Worm (Caenorhabditis elegans) whole organism, L1 larva: ENCODE data around the gene F48G7.5.

Experiments used
- C04F5.9 ChIP-seq: sonication (generic microtip); optimal IDR thresholded peaks from 2 replicates; lab custom pipeline; 2016; ENCODE audit warnings: missing genetic modification characterization, missing compliant biosample characterization
- C16A3.4 ChIP-seq: fragments of 150-350 bp; optimal IDR thresholded peaks from 2 replicates; lab custom pipeline; 2014; ENCODE audit warnings: missing biosample characterization, missing genetic modification characterization
- C34B4.2 ChIP-seq: sonication (generic microtip); optimal IDR thresholded peaks from 2 replicates; lab custom pipeline; 2017; ENCODE audit warnings: mild to moderate bottlenecking, missing genetic modification characterization, missing compliant biosample characterization
- Y116A8C.19 ChIP-seq: sonication (generic microtip); optimal IDR thresholded peaks from 2 replicates; lab custom pipeline; 2016; ENCODE audit warnings: missing compliant biosample characterization, missing genetic modification characterization, borderline replicate concordance
- alr-1 ChIP-seq: fragments of 200-800 bp; sonication (Bioruptor generic); optimal IDR thresholded peaks from 2 replicates; lab custom pipeline; 2018; ENCODE audit warnings: borderline replicate concordance, mild to moderate bottlenecking, missing genetic modification characterization, missing compliant biosample characterization
- aly-2 ChIP-seq: fragments of 150-350 bp; optimal IDR thresholded peaks from 2 replicates; lab custom pipeline; 2014; ENCODE audit warnings: missing biosample characterization, missing genetic modification characterization
- ama-1 ChIP-seq: fragments of 150-350 bp; optimal IDR thresholded peaks from 2 replicates; lab custom pipeline; 2014
- blmp-1 ChIP-seq: fragments of 150-350 bp; optimal IDR thresholded peaks from 2 replicates; lab custom pipeline; 2014; ENCODE audit warnings: missing biosample characterization, missing genetic modification characterization
- ceh-63 ChIP-seq: fragments of 200-800 bp; sonication (Bioruptor generic); optimal IDR thresholded peaks from 2 replicates; lab custom pipeline; 2018; ENCODE audit warnings: mild to moderate bottlenecking, missing genetic modification characterization, missing compliant biosample characterization
- ceh-82 ChIP-seq, 3 experiments: fragments of 150-350 bp in 1 of 3; sonication (generic microtip) in 2 of 3; optimal IDR thresholded peaks; 2 replicates each; lab custom pipeline; 2014 to 2017; ENCODE audit warnings: missing biosample characterization in 3 of 3, missing genetic modification characterization in 3 of 3
- ceh-90 ChIP-seq: sonication (generic microtip); optimal IDR thresholded peaks from 2 replicates; lab custom pipeline; 2016; ENCODE audit warnings: missing genetic modification characterization, missing compliant biosample characterization
- efl-1 ChIP-seq, 4 experiments: fragments of 150-350 bp; optimal IDR thresholded peaks in 3 of 4; peaks in 1 of 4; 1 replicate in 1 of 4; 2 replicates in 3 of 4; lab custom pipeline; 2014; ENCODE audit warnings: missing biosample characterization in 2 of 4, missing genetic modification characterization in 2 of 4, missing genetic modification reagents in 2 of 4
- elt-2 ChIP-seq: sonication (generic microtip); optimal IDR thresholded peaks from 2 replicates; lab custom pipeline; 2016; ENCODE audit warnings: missing genetic modification characterization, mild to moderate bottlenecking, inconsistent platforms, missing compliant biosample characterization, missing genetic modification reagents
- elt-3 ChIP-seq, 6 experiments: fragments of 150-350 bp in 1 of 6; sonication (generic microtip); optimal IDR thresholded peaks; 2 replicates each; lab custom pipeline; 2017 to 2018; ENCODE audit warnings: missing biosample characterization in 6 of 6, missing genetic modification characterization in 6 of 6, inconsistent platforms in 1 of 6
- ets-5 ChIP-seq: fragments of 200-800 bp; sonication (Bioruptor generic); IDR thresholded peaks from 2 replicates; pipeline ENCODE4 v1.3.6; 2022; ENCODE audit warnings: missing genetic modification characterization, missing compliant biosample characterization
- fkh-4 ChIP-seq: sonication (generic microtip); optimal IDR thresholded peaks from 2 replicates; lab custom pipeline; 2016; ENCODE audit warnings: missing compliant biosample characterization, missing genetic modification characterization, borderline replicate concordance
- isw-1 ChIP-seq: fragments of 200-800 bp; sonication (Bioruptor generic); IDR thresholded peaks from 2 replicates; pipeline ENCODE4 v1.3.6; 2022; ENCODE audit warnings: missing genetic modification characterization, missing compliant biosample characterization
- jun-1 ChIP-seq: fragments of 150-350 bp; optimal IDR thresholded peaks from 2 replicates; lab custom pipeline; 2014; ENCODE audit warnings: missing biosample characterization, missing genetic modification reagents, missing genetic modification characterization
- lin-13 ChIP-seq: fragments of 150-350 bp; optimal IDR thresholded peaks from 2 replicates; lab custom pipeline; 2014; ENCODE audit warnings: missing biosample characterization, missing genetic modification reagents, missing genetic modification characterization
- mef-2 ChIP-seq: fragments of 150-350 bp; optimal IDR thresholded peaks from 2 replicates; lab custom pipeline; 2014; ENCODE audit warnings: missing biosample characterization, missing genetic modification characterization
- mep-1 ChIP-seq: fragments of 150-350 bp; optimal IDR thresholded peaks from 2 replicates; lab custom pipeline; 2014; ENCODE audit warnings: missing biosample characterization, missing genetic modification characterization
- nhr-11 ChIP-seq: fragments of 150-350 bp; optimal IDR thresholded peaks from 2 replicates; lab custom pipeline; 2014; ENCODE audit warnings: missing biosample characterization, missing genetic modification characterization
- nhr-19 ChIP-seq: fragments of 200-800 bp; sonication (Bioruptor generic); conservative IDR thresholded peaks from 2 replicates; pipeline ENCODE4 v1.3.6; 2022; ENCODE audit warnings: missing genetic modification characterization, missing compliant biosample characterization
- nhr-47 ChIP-seq: sonication (generic microtip); optimal IDR thresholded peaks from 2 replicates; lab custom pipeline; 2016; ENCODE audit warnings: mild to moderate bottlenecking, missing genetic modification characterization, moderate library complexity, missing compliant biosample characterization
- nhr-71 ChIP-seq: sonication (generic microtip); optimal IDR thresholded peaks from 2 replicates; lab custom pipeline; 2016; ENCODE audit warnings: mild to moderate bottlenecking, missing genetic modification characterization, moderate library complexity, missing compliant biosample characterization
- nhr-77 ChIP-seq: fragments of 150-350 bp; optimal IDR thresholded peaks from 2 replicates; lab custom pipeline; 2014; ENCODE audit warnings: missing biosample characterization, missing genetic modification characterization
- nhr-85 ChIP-seq: sonication (generic microtip); peaks from one replicate; lab custom pipeline; 2016; ENCODE audit warnings: missing genetic modification characterization, inconsistent platforms, missing compliant biosample characterization
- rnt-1 ChIP-seq: sonication (generic microtip); optimal IDR thresholded peaks from 2 replicates; lab custom pipeline; 2016; ENCODE audit warnings: mild to moderate bottlenecking, missing genetic modification characterization, moderate library complexity, missing compliant biosample characterization
- skn-1 ChIP-seq: fragments of 150-350 bp; optimal IDR thresholded peaks from 2 replicates; lab custom pipeline; 2014; ENCODE audit warnings: missing biosample characterization, missing genetic modification characterization
- swsn-7 ChIP-seq: sonication (generic microtip); optimal IDR thresholded peaks from 2 replicates; lab custom pipeline; 2016; ENCODE audit warnings: missing genetic modification characterization, missing compliant biosample characterization
- tlp-1 ChIP-seq: fragments of 150-350 bp; optimal IDR thresholded peaks from 2 replicates; lab custom pipeline; 2014; ENCODE audit warnings: missing biosample characterization, missing genetic modification characterization
- unc-98 ChIP-seq: fragments of 200-800 bp; sonication (Bioruptor generic); IDR thresholded peaks from 2 replicates; pipeline ENCODE4 v1.3.6; 2022; ENCODE audit warnings: missing genetic modification characterization, missing compliant biosample characterization
- vab-15 ChIP-seq: sonication (generic microtip); optimal IDR thresholded peaks from 2 replicates; lab custom pipeline; 2017; ENCODE audit warnings: missing genotype, mild to moderate bottlenecking, missing genetic modification characterization, missing compliant biosample characterization
- zip-4 ChIP-seq: fragments of 200-800 bp; sonication (Bioruptor generic); optimal IDR thresholded peaks from 2 replicates; lab custom pipeline; 2018; ENCODE audit warnings: mild to moderate bottlenecking, missing genetic modification characterization, moderate library complexity, missing compliant biosample characterization

Gene F48G7.5

ce11 chrV:590182-590581, 32.6 kb downstream of the F48G7.5 start, which contains the start of gene ZK488.6:
ZK488.6 (plus strand) TSS chrV:590482.
- TF ChIP-seq swsn-7 (tag; lab: Kevin White, UChicago) (no peak), zip-4 (GFP tag; lab: Kevin White, UChicago) (no peak), efl-1 (optimal IDR thresholded peaks at IDR 0.05; lab: Kevin White, UChicago) (no peak), efl-1 (GFP tag; optimal IDR thresholded peaks at IDR 0.05 in 1 of 2; lab: Kevin White, UChicago) (no peak), unc-98 (GFP tag; lab: Robert Waterston, UW) (0 out of 2 replicates have a peak, but pooled peaks have one; percentile 22)
- TF ChIP-seq, all 84 proteins: peak for 1

DNA sequence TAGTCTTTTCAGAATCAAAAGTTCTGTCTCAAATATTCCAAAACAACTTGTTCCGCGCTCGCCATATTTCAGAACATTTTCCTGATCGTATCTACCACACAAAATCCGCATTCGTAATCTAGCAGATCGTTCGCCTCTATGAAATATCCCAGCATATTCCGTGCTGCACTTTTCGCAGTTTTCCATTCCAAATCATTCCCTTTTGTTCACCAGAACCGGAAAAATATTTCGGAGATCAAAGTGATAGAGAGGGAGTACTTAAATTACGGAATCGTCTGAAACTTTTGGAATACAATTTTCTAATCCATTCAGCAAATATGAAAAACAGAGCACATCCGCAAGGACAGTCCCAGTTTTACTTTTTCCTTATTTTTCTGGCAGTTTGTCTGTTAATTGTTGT, 34.9 kb downstream of the F48G7.5 start, which contains the start of gene K06H6.1:
TSS of gene K06H6.1 (plus strand) at position 301 of the 400 bp plus-strand sequence.
- no peak for TF ChIP-seq zip-4 (GFP tag; lab: Kevin White, UChicago)
- TF ChIP-seq ama-1: no peak
- no peak for TF ChIP-seq nhr-71 (tag; lab: Kevin White, UChicago)
- no peak for TF ChIP-seq C04F5.9
- no peak for TF ChIP-seq ceh-82 (tag; optimal IDR thresholded peaks at IDR 0.05; lab: Kevin White, UChicago)
- no peak for TF ChIP-seq tlp-1 (tag; lab: Kevin White, UChicago)
- TF ChIP-seq ceh-63 (GFP tag; lab: Kevin White, UChicago): no peak
- TF ChIP-seq jun-1 (tag; lab: Kevin White, UChicago): no peak
- no peak for TF ChIP-seq C16A3.4
- no peak for TF ChIP-seq nhr-77 (tag; lab: Kevin White, UChicago)
- no peak for TF ChIP-seq alr-1
- TF ChIP-seq rnt-1 (tag; lab: Kevin White, UChicago): no peak

- no peak for TF ChIP-seq nhr-11 (tag; lab: Kevin White, UChicago)
- no peak for TF ChIP-seq elt-2 (tag; lab: Kevin White, UChicago)
- TF ChIP-seq nhr-19 (GFP tag; lab: Robert Waterston, UW): no peak
These were observed 37.3 kb downstream of the F48G7.5 start, which contains the start of gene K06H6.2 for ce11 chrV:585472-585871. K06H6.2 (plus strand) TSS chrV:585772.

- TF ChIP-seq swsn-7 (tag; lab: Kevin White, UChicago): no peak
- TF ChIP-seq elt-3 (tag; optimal IDR thresholded peaks at IDR 0.05; lab: Kevin White, UChicago): no peak
- TF ChIP-seq lin-13 (GFP tag; lab: Kevin White, UChicago): no peak
- TF ChIP-seq skn-1 (tag; lab: Kevin White, UChicago): no peak
- no peak for TF ChIP-seq vab-15
- TF ChIP-seq aly-2 (tag; lab: Kevin White, UChicago): no peak
- TF ChIP-seq nhr-85 (tag; lab: Kevin White, UChicago): no peak
- no peak for TF ChIP-seq ceh-82 (tag; optimal IDR thresholded peaks at IDR 0.05; lab: Kevin White, UChicago)
- no peak for TF ChIP-seq ets-5 (GFP tag; lab: Robert Waterston, UW)
- TF ChIP-seq unc-98 (GFP tag; lab: Robert Waterston, UW): no peak
- no peak for TF ChIP-seq fkh-4
- no peak for TF ChIP-seq nhr-71 (tag; lab: Kevin White, UChicago)
- TF ChIP-seq efl-1 (optimal IDR thresholded peaks at IDR 0.05; lab: Kevin White, UChicago): no peak
- TF ChIP-seq efl-1 (GFP tag; optimal IDR thresholded peaks at IDR 0.05 in 1 of 2; lab: Kevin White, UChicago): no peak
- no peak for TF ChIP-seq C34B4.2 (tag; lab: Kevin White, UChicago)
- TF ChIP-seq nhr-47: no peak
- no peak for TF ChIP-seq C16A3.4
These were observed 41.1 kb downstream of the F48G7.5 start, which contains the start of gene nstp-7 for ce11 chrV:581616-582015. nstp-7 (plus strand) TSS chrV:581916.

- TF ChIP-seq isw-1 (GFP tag; lab: Robert Waterston, UW) (no peak), mef-2 (tag; lab: Kevin White, UChicago) (no peak), mep-1 (tag; lab: Kevin White, UChicago) (no peak), ceh-90 (no peak), jun-1 (tag; lab: Kevin White, UChicago) (no peak), Y116A8C.19 (tag; lab: Kevin White, UChicago) (no peak), blmp-1 (tag; lab: Kevin White, UChicago) (peak; percentile 29), vab-15 (no peak)
These were observed 43.8 kb downstream of the F48G7.5 start, which contains the start of gene K06H6.4 for ce11 chrV:578977-579376. K06H6.4 (plus strand) TSS chrV:579277.
